Worm (Caenorhabditis elegans) whole organism, L2 larva: ENCODE data around the gene C44E12.1.

Experiments used
- C34F6.9 ChIP-seq: fragments of 150-350 bp; optimal IDR thresholded peaks from 2 replicates; lab custom pipeline; 2014; ENCODE audit warnings: missing biosample characterization, missing genetic modification characterization
- F13H6.1 ChIP-seq: sonication (generic microtip); optimal IDR thresholded peaks from 2 replicates; lab custom pipeline; 2016; ENCODE audit warnings: missing genetic modification characterization, missing compliant biosample characterization
- aly-2 ChIP-seq: fragments of 150-350 bp; optimal IDR thresholded peaks from 2 replicates; lab custom pipeline; 2014; ENCODE audit warnings: missing biosample characterization, missing genetic modification characterization
- ama-1 ChIP-seq: fragments of 150-350 bp; optimal IDR thresholded peaks from 2 replicates; lab custom pipeline; 2018; ENCODE audit warnings: inconsistent platforms
- blmp-1 ChIP-seq: sonication (generic microtip); optimal IDR thresholded peaks from 2 replicates; lab custom pipeline; 2017; ENCODE audit warnings: missing genetic modification characterization, mild to moderate bottlenecking, missing compliant biosample characterization, antibody characterized with exemption, moderate library complexity; ENCODE audit not compliant: insufficient read depth
- ceh-16 ChIP-seq: fragments of 150-350 bp; optimal IDR thresholded peaks from 2 replicates; lab custom pipeline; 2014; ENCODE audit warnings: missing biosample characterization, missing genetic modification characterization
- ceh-82 ChIP-seq: fragments of 150-350 bp; optimal IDR thresholded peaks from 2 replicates; lab custom pipeline; 2014; ENCODE audit warnings: missing biosample characterization, missing genetic modification characterization
- crh-2 ChIP-seq: sonication (generic microtip); optimal IDR thresholded peaks from 2 replicates; lab custom pipeline; 2017; ENCODE audit warnings: missing biosample characterization, missing genetic modification characterization
- fos-1 ChIP-seq: fragments of 150-350 bp; optimal IDR thresholded peaks from 2 replicates; lab custom pipeline; 2014; ENCODE audit warnings: missing biosample characterization, missing genetic modification characterization
- lin-11 ChIP-seq: fragments of 150-350 bp; sonication (generic microtip); optimal IDR thresholded peaks from 2 replicates; lab custom pipeline; 2014; ENCODE audit warnings: missing biosample characterization, missing genetic modification characterization, inconsistent platforms, mixed read lengths
- lin-39 ChIP-seq: fragments of 150-350 bp; optimal IDR thresholded peaks from 2 replicates; lab custom pipeline; 2014; ENCODE audit warnings: missing biosample characterization, missing genetic modification reagents, missing genetic modification characterization
- lsy-2 ChIP-seq, 2 experiments: fragments of 150-350 bp in 1 of 2; sonication (generic microtip) in 1 of 2; optimal IDR thresholded peaks; 2 replicates each; lab custom pipeline; 2014 to 2017; ENCODE audit warnings: missing biosample characterization in 2 of 2, missing genetic modification characterization in 2 of 2
- mdl-1 ChIP-seq, 2 experiments: fragments of 150-350 bp in 1 of 2; sonication (generic microtip) in 1 of 2; optimal IDR thresholded peaks; 2 replicates each; lab custom pipeline; 2017; ENCODE audit warnings: missing biosample characterization in 2 of 2, missing genetic modification characterization in 2 of 2
- nhr-11 ChIP-seq: fragments of 150-350 bp; optimal IDR thresholded peaks from 2 replicates; lab custom pipeline; 2014; ENCODE audit warnings: missing biosample characterization, missing genetic modification characterization
- nhr-12 ChIP-seq: fragments of 150-350 bp; optimal IDR thresholded peaks from 2 replicates; lab custom pipeline; 2014; ENCODE audit warnings: missing biosample characterization, missing genetic modification characterization
- nhr-129 ChIP-seq: fragments of 150-350 bp; optimal IDR thresholded peaks from 2 replicates; lab custom pipeline; 2014; ENCODE audit warnings: missing biosample characterization, missing genetic modification characterization
- nhr-21 ChIP-seq: fragments of 150-350 bp; optimal IDR thresholded peaks from 2 replicates; lab custom pipeline; 2014; ENCODE audit warnings: missing biosample characterization, missing genetic modification characterization
- nhr-25 ChIP-seq: fragments of 150-350 bp; sonication (generic microtip); optimal IDR thresholded peaks from 3 replicates; lab custom pipeline; 2014; ENCODE audit warnings: missing biosample characterization, missing genetic modification characterization
- nhr-77 ChIP-seq: fragments of 150-350 bp; optimal IDR thresholded peaks from 2 replicates; lab custom pipeline; 2014; ENCODE audit warnings: missing biosample characterization, missing genetic modification characterization
- sma-3 ChIP-seq: sonication (generic microtip); optimal IDR thresholded peaks from 2 replicates; lab custom pipeline; 2016; ENCODE audit warnings: missing genetic modification reagents, missing genetic modification characterization, missing compliant biosample characterization
- sma-9 ChIP-seq, 2 experiments: fragments of 150-350 bp in 1 of 2; sonication (generic microtip) in 1 of 2; optimal IDR thresholded peaks; 2 replicates each; lab custom pipeline; 2014 to 2016; ENCODE audit warnings: missing genetic modification characterization in 2 of 2, mild to moderate bottlenecking in 1 of 2, missing biosample characterization in 1 of 2, missing compliant biosample characterization in 1 of 2, missing genetic modification reagents in 1 of 2, moderate library complexity in 1 of 2
- unc-39 ChIP-seq: fragments of 150-350 bp; optimal IDR thresholded peaks from 2 replicates; lab custom pipeline; 2014; ENCODE audit warnings: missing biosample characterization, missing genetic modification characterization
- unc-55 ChIP-seq: fragments of 150-350 bp; sonication (generic microtip); optimal IDR thresholded peaks from 3 replicates; lab custom pipeline; 2014; ENCODE audit warnings: missing biosample characterization, missing genetic modification reagents, missing genetic modification characterization
- unc-62 ChIP-seq: fragments of 150-350 bp; optimal IDR thresholded peaks from 2 replicates; lab custom pipeline; 2014; ENCODE audit warnings: missing biosample characterization, missing genetic modification reagents, missing genetic modification characterization
- zag-1 ChIP-seq: fragments of 150-350 bp; optimal IDR thresholded peaks from 2 replicates; lab custom pipeline; 2014; ENCODE audit warnings: missing biosample characterization, missing genetic modification characterization
- ztf-1 ChIP-seq: fragments of 200-800 bp; sonication (Bioruptor generic); conservative IDR thresholded peaks from 2 replicates; pipeline ENCODE4 v1.3.6; 2022; ENCODE audit warnings: missing genetic modification characterization, missing compliant biosample characterization
- ztf-11 ChIP-seq: sonication (generic microtip); optimal IDR thresholded peaks from 2 replicates; lab custom pipeline; 2017; ENCODE audit warnings: missing biosample characterization, missing genetic modification characterization
- ztf-4 ChIP-seq: fragments of 150-350 bp; optimal IDR thresholded peaks from 2 replicates; lab custom pipeline; 2014; ENCODE audit warnings: missing biosample characterization, missing genetic modification characterization

C44E12.1 gene

ce11 chrX:7565005-7565404 lies 31.7 kb upstream of the C44E12.1 start, which contains the start of gene vps-52:
TSS of gene vps-52 (plus strand) at chrX:7565323.
- TF ChIP-seq nhr-21 (tag; lab: Kevin White, UChicago) (no peak), unc-39 (no peak), lin-11 (tag; lab: Kevin White, UChicago) (no peak), C34F6.9 (tag; lab: Kevin White, UChicago) (peak; percentile 22), ztf-11 (no peak), unc-55 (peak; percentile 55), nhr-129 (tag; lab: Kevin White, UChicago) (peak; percentile 9), ztf-1 (GFP tag; lab: Robert Waterston, UW) (no peak)
- TF ChIP-seq, all 48 proteins: peak for 3

- TF ChIP-seq nhr-25 (tag; lab: Kevin White, UChicago) = peak; percentile 26
- no peak for TF ChIP-seq ztf-4 (tag; lab: Kevin White, UChicago)
- no peak for TF ChIP-seq nhr-11 (tag; lab: Kevin White, UChicago)
- no peak for TF ChIP-seq zag-1
- no peak for TF ChIP-seq nhr-77
- peak; percentile 34 for TF ChIP-seq sma-3 (GFP tag; lab: Kevin White, UChicago)
- TF ChIP-seq, all 48 proteins: peak for 2
Observed at ce11 chrX:7568684-7569289, 27.9 kb upstream of the C44E12.1 start.

- TF ChIP-seq mdl-1 (tag; optimal IDR thresholded peaks at IDR 0.05; lab: Kevin White, UChicago) (no peak), fos-1 (tag; lab: Kevin White, UChicago) (peak; percentile 16), ztf-4 (tag; lab: Kevin White, UChicago) (no peak), nhr-21 (tag; lab: Kevin White, UChicago) (peak; percentile 18), lsy-2 (tag; optimal IDR thresholded peaks at IDR 0.05; lab: Kevin White, UChicago) (peak in 1 of 2 experiments; percentile 66), sma-3 (GFP tag; lab: Kevin White, UChicago) (peak; percentile 2), nhr-12 (tag; lab: Kevin White, UChicago) (no peak), sma-9 (GFP tag; optimal IDR thresholded peaks at IDR 0.05; lab: Kevin White, UChicago) (peak; percentile 28), sma-9 (tag; optimal IDR thresholded peaks at IDR 0.05; lab: Kevin White, UChicago) (no peak), nhr-25 (tag; lab: Kevin White, UChicago) (peak; percentile 48), unc-55 (peak; percentile 39), F13H6.1 (tag; lab: Kevin White, UChicago) (peak; percentile 48), C34F6.9 (tag; lab: Kevin White, UChicago) (peak; percentile 51), crh-2 (peak; percentile 32), nhr-129 (tag; lab: Kevin White, UChicago) (peak; percentile 16)
Observed at ce11 chrX:7569685-7570518, 26.8 kb upstream of the C44E12.1 start, which contains the start of gene apy-1. TSS of gene apy-1 (minus strand) at chrX:7569722.

- TF ChIP-seq unc-55 = peak; percentile 15
- no peak for TF ChIP-seq ceh-16 (tag; lab: Kevin White, UChicago)
Observed at ce11 chrX:7572057-7572456, 24.7 kb upstream of the C44E12.1 start, which contains the start of gene pcyt-1. TSS of gene pcyt-1 (plus strand) at chrX:7572357.

ce11 chrX:7573172-7573571 lies 23.6 kb upstream of the C44E12.1 start:
- TF ChIP-seq zag-1 (no peak), unc-62 (no peak), unc-55 (peak; percentile 18), ceh-82 (no peak)

ce11 chrX:7573572-7573628 lies 23.3 kb upstream of the C44E12.1 start, which contains the start of the genes unc-98 and F08C6.18:
TSS of gene unc-98 (minus strand) at chrX:7573619.
TSS of gene F08C6.18 (minus strand) at chrX:7573628.
- TF ChIP-seq sma-9 (GFP tag; optimal IDR thresholded peaks at IDR 0.05; lab: Kevin White, UChicago) (no peak), sma-9 (tag; optimal IDR thresholded peaks at IDR 0.05; lab: Kevin White, UChicago) (no peak), unc-55 (no peak), lin-39 (no peak), ama-1 (lab: Kevin White, UChicago) (no peak), nhr-12 (tag; lab: Kevin White, UChicago) (no peak)

ce11 chrX:7573629-7574028 lies 23.1 kb upstream of the C44E12.1 start:
- TF ChIP-seq blmp-1 (tag; lab: Kevin White, UChicago) (no peak), sma-9 (GFP tag; optimal IDR thresholded peaks at IDR 0.05; lab: Kevin White, UChicago) (peak; percentile 56), sma-9 (tag; optimal IDR thresholded peaks at IDR 0.05; lab: Kevin White, UChicago) (no peak), F13H6.1 (tag; lab: Kevin White, UChicago) (peak; percentile 72), C34F6.9 (tag; lab: Kevin White, UChicago) (peak; percentile 24), aly-2 (tag; lab: Kevin White, UChicago) (no peak), nhr-129 (tag; lab: Kevin White, UChicago) (peak; percentile 67)
